Worm (Caenorhabditis elegans) whole organism, L4/young adult: ENCODE measurements around the gene F58E1.13.

Experiments
- W03F9.2 ChIP-seq: fragments of 150-350 bp; optimal IDR thresholded peaks from 2 replicates; lab custom pipeline; 2014; ENCODE audit warnings: missing biosample characterization, missing genetic modification characterization
- him-1 ChIP-seq: sonication (generic microtip); optimal IDR thresholded peaks from 2 replicates; lab custom pipeline; 2016; ENCODE audit warnings: missing genotype, missing genetic modification reagents, missing genetic modification characterization, missing compliant biosample characterization

DNA sequence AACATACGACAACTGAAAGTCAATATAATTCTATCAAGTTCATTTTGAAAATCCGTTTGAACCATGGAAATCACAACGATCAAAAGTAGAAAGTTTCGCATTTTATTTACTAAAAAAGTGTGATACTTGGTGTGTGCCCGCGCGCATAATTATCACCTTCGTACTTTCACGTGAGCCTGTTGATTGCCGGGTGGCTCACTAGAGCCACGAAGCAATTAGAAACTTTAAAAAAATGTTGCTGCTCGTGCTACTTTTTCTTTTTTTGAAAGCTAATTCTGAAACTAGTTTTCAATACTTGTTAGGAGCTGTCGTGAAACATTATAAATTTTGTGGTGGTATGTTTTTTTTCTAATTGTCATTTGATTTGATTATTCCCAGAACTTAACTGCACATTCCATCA, 43.2 kb upstream of the F58E1.13 start, which contains the start of the genes irld-9 and irld-33:
- TF ChIP-seq W03F9.2 (tag; lab: Kevin White, UChicago) (no peak), him-1 (no peak)
